Worm (Caenorhabditis elegans) whole organism, L4/young adult: ENCODE results near the gene T13A10.2.

Experiments used
- W03F9.2 ChIP-seq: fragments of 150-350 bp; optimal IDR thresholded peaks from 2 replicates; lab custom pipeline; 2014; ENCODE audit warnings: missing biosample characterization, missing genetic modification characterization
- dao-5 ChIP-seq: sonication (generic microtip); optimal IDR thresholded peaks from 2 replicates; lab custom pipeline; 2016; ENCODE audit warnings: missing genotype, missing genetic modification characterization, moderate library complexity, missing compliant biosample characterization
- him-1 ChIP-seq: sonication (generic microtip); optimal IDR thresholded peaks from 2 replicates; lab custom pipeline; 2016; ENCODE audit warnings: missing genotype, missing genetic modification reagents, missing genetic modification characterization, missing compliant biosample characterization

- TF ChIP-seq him-1 (tag; lab: Kevin White, UChicago) (no peak), dao-5 (tag; lab: Kevin White, UChicago) (no peak), W03F9.2 (tag; lab: Kevin White, UChicago) (no peak)
Observed at ce11 chrIV:6254635-6255034, 1.5 kb downstream of the T13A10.2 start, which contains the start of gene T13A10.64.
